Worm (Caenorhabditis elegans) whole organism, L4/young adult: ENCODE results near the gene C45G9.9.

Experiments
- W03F9.2 ChIP-seq: fragments of 150-350 bp; optimal IDR thresholded peaks from 2 replicates; lab custom pipeline; 2014; ENCODE audit warnings: missing biosample characterization, missing genetic modification characterization
- dao-5 ChIP-seq: sonication (generic microtip); optimal IDR thresholded peaks from 2 replicates; lab custom pipeline; 2016; ENCODE audit warnings: missing genotype, missing genetic modification characterization, moderate library complexity, missing compliant biosample characterization
- him-1 ChIP-seq: sonication (generic microtip); optimal IDR thresholded peaks from 2 replicates; lab custom pipeline; 2016; ENCODE audit warnings: missing genotype, missing genetic modification reagents, missing genetic modification characterization, missing compliant biosample characterization

- TF ChIP-seq W03F9.2 (no peak), him-1 (no peak), dao-5 (tag; lab: Kevin White, UChicago) (no peak)
Observed at ce11 chrIII:5094506-5094905, 38.9 kb upstream of the C45G9.9 start, which contains the start of gene F54D8.10.
